Fruit fly (Drosophila melanogaster) whole organism: ENCODE measurements around the gene CG18258.

Source experiments
- CG8478 ChIP-seq: fragments of >200 bp; optimal IDR thresholded peaks from 2 replicates; lab custom pipeline; 2018; ENCODE audit warnings: inconsistent platforms
- pan ChIP-seq: fragments of >200 bp; optimal IDR thresholded peaks from 2 replicates; lab custom pipeline; 2017
- psq ChIP-seq: fragments of >200 bp; optimal IDR thresholded peaks from 2 replicates; lab custom pipeline; 2017
- usp ChIP-seq: fragments of >200 bp; optimal IDR thresholded peaks from 2 replicates; lab custom pipeline; 2017; ENCODE audit warnings: missing biosample characterization, missing genetic modification characterization, mixed read lengths

- TF ChIP-seq pan (lab: Kevin White, UChicago) (no peak), psq (no peak), usp (GFP tag; lab: Kevin White, UChicago) (no peak), CG8478 (lab: Kevin White, UChicago) (no peak)
Observed at dm6 chrX:17207865-17208486, 4.1 kb upstream of the CG18258 start, which contains the start of gene CG32563.
